Worm (Caenorhabditis elegans): ENCODE measurements around the gene F26A1.9.

F26A1.9 gene

ce11 chrIII:4849739-4850138 is 20.4 kb upstream of the F26A1.9 start, which contains the start of gene nonu-1:
Gene nonu-1, minus strand, starts transcription at chrIII:4849907.
- TF ChIP-seq hlh-17 (GFP tag; optimal IDR thresholded peaks at IDR 0.05; ENCODE audit: borderline replicate concordance) (no peak), tlp-1 (tag; optimal IDR thresholded peaks at IDR 0.05) (no peak), lin-35 (GFP tag; optimal IDR thresholded peaks at IDR 0.05) (peak in 1 of 2 experiments; percentile 21), sptf-1 (tag; optimal IDR thresholded peaks at IDR 0.05) (no peak), rnt-1 (tag; optimal IDR thresholded peaks at IDR 0.05) (peak; percentile 13), fos-1 (tag; optimal IDR thresholded peaks at IDR 0.05) (no peak), aly-2 (tag; optimal IDR thresholded peaks at IDR 0.05) (no peak), ztf-11 (tag; optimal IDR thresholded peaks at IDR 0.05) (no peak), ztf-4 (tag; optimal IDR thresholded peaks at IDR 0.05) (no peak), nhr-85 (tag) (no peak), nhr-90 (tag; optimal IDR thresholded peaks at IDR 0.05; ENCODE audit: poor library complexity) (no peak), nhr-19 (GFP tag; conservative IDR thresholded peaks at IDR 0.05) (no peak), ceh-90 (tag; optimal IDR thresholded peaks at IDR 0.05) (no peak), ets-5 (GFP tag; IDR thresholded peaks at IDR 0.05) (no peak), zip-4 (GFP tag; optimal IDR thresholded peaks at IDR 0.05) (no peak), xbp-1 (tag; optimal IDR thresholded peaks at IDR 0.05) (no peak), sup-37 (GFP tag; optimal IDR thresholded peaks at IDR 0.05) (no peak), nhr-12 (tag; optimal IDR thresholded peaks at IDR 0.05) (no peak), pqm-1 (tag; optimal IDR thresholded peaks at IDR 0.05) (no peak), alr-1 (tag; optimal IDR thresholded peaks at IDR 0.05; ENCODE audit: borderline replicate concordance) (peak; percentile 8), C04F5.9 (tag; optimal IDR thresholded peaks at IDR 0.05) (no peak), elt-2 (tag; optimal IDR thresholded peaks at IDR 0.05) (peak; percentile 9), ceh-88 (GFP tag; IDR thresholded peaks at IDR 0.05) (no peak), blmp-1 (tag; optimal IDR thresholded peaks at IDR 0.05) (no peak), fkh-8 (tag; optimal IDR thresholded peaks at IDR 0.05) (peak; percentile 6), jun-1 (tag; optimal IDR thresholded peaks at IDR 0.05) (no peak), snpc-4 (tag; optimal IDR thresholded peaks at IDR 0.05) (no peak), unc-86 (tag; optimal IDR thresholded peaks at IDR 0.05) (no peak), mdl-1 (tag; optimal IDR thresholded peaks at IDR 0.05) (peak in 1 of 2 experiments; percentile 12), snu-23 (GFP tag; optimal IDR thresholded peaks at IDR 0.05) (no peak), isw-1 (GFP tag; IDR thresholded peaks at IDR 0.05) (no peak), efl-1 (optimal IDR thresholded peaks at IDR 0.05) (no peak), efl-1 (GFP tag; optimal IDR thresholded peaks at IDR 0.05 in 1 of 2) (peak in 1 of 2 experiments; percentile 78), Y116A8C.19 (tag; optimal IDR thresholded peaks at IDR 0.05; ENCODE audit: borderline replicate concordance) (no peak), nhr-71 (tag; optimal IDR thresholded peaks at IDR 0.05) (no peak), fkh-4 (tag; optimal IDR thresholded peaks at IDR 0.05; ENCODE audit: borderline replicate concordance) (peak; percentile 0), fkh-10 (GFP tag; optimal IDR thresholded peaks at IDR 0.05) (no peak), nhr-237 (tag; optimal IDR thresholded peaks at IDR 0.05) (no peak), pag-3 (tag; optimal IDR thresholded peaks at IDR 0.05; ENCODE audit: borderline replicate concordance, insufficient read depth) (no peak), zag-1 (tag; optimal IDR thresholded peaks at IDR 0.05) (no peak), C34B4.2 (tag; optimal IDR thresholded peaks at IDR 0.05) (no peak), lsy-2 (tag; optimal IDR thresholded peaks at IDR 0.05) (no peak), pax-3 (tag; optimal IDR thresholded peaks at IDR 0.05) (no peak), hpl-2 (GFP tag; optimal IDR thresholded peaks at IDR 0.05) (no peak)

DNA sequence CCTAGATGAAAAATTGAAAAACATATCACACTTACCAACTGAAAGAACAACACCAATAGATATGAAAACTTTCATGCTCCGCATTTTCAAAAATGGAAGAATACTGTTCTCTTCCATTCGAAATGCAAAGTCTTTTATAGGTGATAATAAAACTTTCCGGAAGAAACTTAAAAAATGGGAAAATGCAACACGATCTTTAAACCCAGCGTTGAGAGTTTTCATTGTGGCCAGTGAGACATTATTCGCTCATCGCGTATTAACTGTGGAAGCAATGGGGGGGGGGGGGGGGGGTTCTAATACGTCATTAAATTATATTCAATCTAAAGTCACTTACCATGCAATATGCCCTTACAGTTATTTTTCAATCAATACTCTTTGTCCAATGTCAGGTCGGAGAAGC is 15.0 kb upstream of the F26A1.9 start, which contains the start of the genes clec-157 and fkh-5:
TSS of gene clec-157 (minus strand) at position 101 of the 400 bp plus-strand sequence.
TSS of gene fkh-5 (plus strand) at position 336 of the 400 bp plus-strand sequence.
- TF ChIP-seq unc-86 (tag; optimal IDR thresholded peaks at IDR 0.05) (no peak), nhr-237 (tag; optimal IDR thresholded peaks at IDR 0.05) (no peak), zip-4 (GFP tag; optimal IDR thresholded peaks at IDR 0.05) (no peak), ceh-82 (tag; optimal IDR thresholded peaks at IDR 0.05) (no peak), sox-4 (tag; optimal IDR thresholded peaks at IDR 0.05) (no peak), fkh-4 (tag; optimal IDR thresholded peaks at IDR 0.05; ENCODE audit: borderline replicate concordance) (no peak), nhr-84 (tag; optimal IDR thresholded peaks at IDR 0.05) (no peak), ces-1 (GFP tag; optimal IDR thresholded peaks at IDR 0.05) (no peak), sup-37 (GFP tag; optimal IDR thresholded peaks at IDR 0.05) (no peak), pag-3 (tag; optimal IDR thresholded peaks at IDR 0.05; ENCODE audit: borderline replicate concordance, insufficient read depth) (no peak), snpc-4 (tag; optimal IDR thresholded peaks at IDR 0.05) (no peak), vab-15 (tag; optimal IDR thresholded peaks at IDR 0.05) (no peak), elt-3 (tag; optimal IDR thresholded peaks at IDR 0.05) (no peak)

Measured in whole organism, L1 larva.